Worm (Caenorhabditis elegans): ENCODE measurements around the gene W04G3.5.

W04G3.5 gene

ce11 chrX:11072701-11073100 lies 757 bp upstream of the W04G3.5 start:
- peak; percentile 10 for TF ChIP-seq nfya-1 (tag; optimal IDR thresholded peaks at IDR 0.05; ENCODE audit: insufficient read depth)
- no peak for TF ChIP-seq fkh-10 (GFP tag; optimal IDR thresholded peaks at IDR 0.05)

ce11 chrX:11076491-11076890 lies 3.0 kb downstream of the W04G3.5 start, which contains the start of gene W04G3.12:
Gene W04G3.12 (minus strand): TSS chrX:11076801.
- TF ChIP-seq skn-1 (tag; optimal IDR thresholded peaks at IDR 0.05) (no peak), hmg-11 (tag; optimal IDR thresholded peaks at IDR 0.05) (no peak), nhr-12 (tag; optimal IDR thresholded peaks at IDR 0.05) (no peak)

DNA sequence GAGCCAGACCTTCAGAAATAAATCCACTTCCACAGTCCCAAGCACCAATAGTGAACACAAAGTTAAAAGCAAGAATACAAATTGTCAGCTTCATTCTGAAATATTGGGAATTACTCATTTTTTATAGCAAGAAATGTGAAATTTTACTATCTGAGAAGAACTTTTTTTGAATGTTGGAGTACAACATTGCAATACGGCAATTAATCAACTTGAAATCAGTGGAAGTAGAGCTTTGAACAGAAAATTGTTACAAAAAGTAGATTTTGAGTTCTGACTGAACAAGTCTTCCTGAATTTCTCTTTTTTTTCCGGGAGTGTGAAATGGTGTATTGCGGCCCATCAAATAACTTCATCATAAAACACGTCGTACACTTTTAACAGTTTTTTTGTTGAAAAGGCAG lies 4.7 kb downstream of the W04G3.5 start, which contains the start of gene W04G3.10:
Gene W04G3.10, minus strand, starts transcription at position 101 of the 400 bp plus-strand sequence.
- TF ChIP-seq snpc-4 (tag; optimal IDR thresholded peaks at IDR 0.05) = no peak
- TF ChIP-seq nhr-76 (tag; optimal IDR thresholded peaks at IDR 0.05) = no peak
- TF ChIP-seq fkh-2 (tag; optimal IDR thresholded peaks at IDR 0.05) = no peak
- TF ChIP-seq unc-62 (GFP tag; optimal IDR thresholded peaks at IDR 0.05) = no peak
- no peak for TF ChIP-seq egl-5 (tag; optimal IDR thresholded peaks at IDR 0.05)
- no peak for TF ChIP-seq ztf-11 (tag; optimal IDR thresholded peaks at IDR 0.05)
- no peak for TF ChIP-seq nhr-28 (tag; optimal IDR thresholded peaks at IDR 0.05)
- TF ChIP-seq egl-27 (tag; optimal IDR thresholded peaks at IDR 0.05) = no peak
- no peak for TF ChIP-seq lsy-12 (tag; optimal IDR thresholded peaks at IDR 0.05)
- TF ChIP-seq fos-1 (tag; optimal IDR thresholded peaks at IDR 0.05) = no peak
- TF ChIP-seq R02D3.7 (tag; optimal IDR thresholded peaks at IDR 0.05) = no peak
- no peak for TF ChIP-seq nhr-77 (tag; optimal IDR thresholded peaks at IDR 0.05)
- TF ChIP-seq nhr-11 (tag; optimal IDR thresholded peaks at IDR 0.05) = no peak
- no peak for TF ChIP-seq mml-1 (tag; optimal IDR thresholded peaks at IDR 0.05)
- TF ChIP-seq nhr-25 (tag; optimal IDR thresholded peaks at IDR 0.05) = no peak
- TF ChIP-seq lin-15B (tag; optimal IDR thresholded peaks at IDR 0.05) = no peak
- no peak for TF ChIP-seq skn-1 (tag; optimal IDR thresholded peaks at IDR 0.05)
- TF ChIP-seq ceh-16 (tag; optimal IDR thresholded peaks at IDR 0.05) = no peak
- no peak for TF ChIP-seq elt-1 (tag; optimal IDR thresholded peaks at IDR 0.05)
- no peak for TF ChIP-seq ceh-82 (tag; optimal IDR thresholded peaks at IDR 0.05)

- TF ChIP-seq ztf-11 (tag; optimal IDR thresholded peaks at IDR 0.05) (no peak), hmg-11 (tag; optimal IDR thresholded peaks at IDR 0.05) (no peak), eor-1 (tag; optimal IDR thresholded peaks at IDR 0.05) (no peak), elt-1 (tag; optimal IDR thresholded peaks at IDR 0.05) (no peak), skn-1 (tag; optimal IDR thresholded peaks at IDR 0.05) (no peak), daf-12 (tag; optimal IDR thresholded peaks at IDR 0.05) (no peak), nhr-67 (tag; optimal IDR thresholded peaks at IDR 0.05) (no peak)
Measured at ce11 chrX:11079667-11080066, 6.2 kb downstream of the W04G3.5 start, which contains the start of gene W04G3.13. Gene W04G3.13 (minus strand): TSS chrX:11079767.

DNA sequence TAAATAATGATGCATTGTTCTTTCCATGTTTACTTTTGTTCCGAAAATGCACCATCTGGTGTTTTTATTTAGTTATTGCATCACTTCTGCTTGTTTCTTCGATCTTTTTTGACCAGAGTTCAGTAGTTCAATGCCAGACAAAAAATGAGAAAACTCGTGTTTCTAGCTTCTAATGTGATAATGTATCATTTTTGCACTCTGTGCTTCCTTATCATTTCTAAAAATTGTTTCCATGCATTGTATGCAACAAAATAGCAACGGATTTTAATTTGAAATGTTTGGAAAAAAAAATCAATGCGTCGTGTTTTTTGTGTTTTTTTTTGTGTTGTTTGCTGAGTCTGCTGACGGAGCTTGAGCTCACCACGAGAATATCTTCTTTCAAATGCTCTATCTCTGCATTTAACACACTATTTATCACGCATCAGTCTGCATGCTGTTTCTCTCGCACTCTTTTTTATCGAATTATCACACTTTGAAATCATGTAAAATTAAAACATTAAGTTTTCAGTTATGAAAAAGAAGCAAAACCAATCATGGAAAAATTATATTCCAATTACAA lies 6.8 kb downstream of the W04G3.5 start, which contains the start of gene sulp-7:
Gene sulp-7, plus strand, starts transcription at position 509 of the 559 bp plus-strand sequence.
- TF ChIP-seq pha-4 (tag; optimal IDR thresholded peaks at IDR 0.05) (peak; percentile 23), nfya-1 (tag; optimal IDR thresholded peaks at IDR 0.05; ENCODE audit: insufficient read depth) (peak; percentile 19), nhr-25 (tag; optimal IDR thresholded peaks at IDR 0.05) (no peak), fos-1 (tag; optimal IDR thresholded peaks at IDR 0.05) (no peak), pqm-1 (tag; optimal IDR thresholded peaks at IDR 0.05) (peak; percentile 42), sea-2 (GFP tag; optimal IDR thresholded peaks at IDR 0.05) (no peak), elt-2 (tag; optimal IDR thresholded peaks at IDR 0.05) (peak; percentile 57)

ce11 chrX:11085162-11085561 lies 11.7 kb downstream of the W04G3.5 start, which contains the start of gene W04G3.7:
Gene W04G3.7 (minus strand): TSS chrX:11085262.
- TF ChIP-seq elt-1 (tag; optimal IDR thresholded peaks at IDR 0.05) (no peak), nhr-11 (tag; optimal IDR thresholded peaks at IDR 0.05) (no peak), zag-1 (tag; optimal IDR thresholded peaks at IDR 0.05) (no peak), sea-2 (GFP tag; optimal IDR thresholded peaks at IDR 0.05) (no peak), ceh-9 (tag; optimal IDR thresholded peaks at IDR 0.05) (no peak), egl-27 (tag; optimal IDR thresholded peaks at IDR 0.05) (no peak), fos-1 (tag; optimal IDR thresholded peaks at IDR 0.05) (no peak), mdl-1 (tag; optimal IDR thresholded peaks at IDR 0.05) (no peak), nfya-1 (tag; optimal IDR thresholded peaks at IDR 0.05; ENCODE audit: insufficient read depth) (no peak), nhr-23 (tag; optimal IDR thresholded peaks at IDR 0.05) (no peak), ceh-82 (tag; optimal IDR thresholded peaks at IDR 0.05) (no peak), aly-2 (tag; optimal IDR thresholded peaks at IDR 0.05) (no peak), mml-1 (tag; optimal IDR thresholded peaks at IDR 0.05) (no peak), egl-5 (tag; optimal IDR thresholded peaks at IDR 0.05) (no peak), ztf-11 (tag; optimal IDR thresholded peaks at IDR 0.05) (no peak)
